Worm (Caenorhabditis elegans) whole organism, young adult: ENCODE data around the gene gtf-2A2.

Experiments
- B0019.2 ChIP-seq: fragments of 200-800 bp; sonication (Bioruptor generic); conservative IDR thresholded peaks from 2 replicates; pipeline ENCODE4 v1.3.6; 2022; ENCODE audit warnings: missing genetic modification reagents, missing genetic modification characterization, missing compliant biosample characterization
- B0336.3 ChIP-seq: fragments of 200-800 bp; sonication (Bioruptor generic); IDR thresholded peaks from 2 replicates; pipeline ENCODE4 v1.3.6; 2022; ENCODE audit warnings: missing genetic modification characterization, missing compliant biosample characterization
- F33H1.4 ChIP-seq: fragments of 200-800 bp; sonication (Bioruptor generic); IDR thresholded peaks from 2 replicates; pipeline ENCODE4 v1.3.6; 2022; ENCODE audit warnings: missing genetic modification reagents, missing genetic modification characterization, missing compliant biosample characterization
- F37B4.10 ChIP-seq: fragments of 200-800 bp; sonication (Bioruptor generic); IDR thresholded peaks from 2 replicates; pipeline ENCODE4 v1.3.6; 2022; ENCODE audit warnings: missing genetic modification characterization, missing compliant biosample characterization
- F57A8.1 ChIP-seq: fragments of 200-800 bp; sonication (Bioruptor generic); optimal IDR thresholded peaks from 2 replicates; lab custom pipeline; 2018; ENCODE audit warnings: mild to moderate bottlenecking, missing genetic modification characterization, moderate library complexity, missing compliant biosample characterization
- K11D2.4 ChIP-seq: fragments of 200-800 bp; sonication (Bioruptor generic); IDR thresholded peaks from 2 replicates; pipeline ENCODE4 v1.3.6; 2022; ENCODE audit warnings: missing genetic modification reagents, missing genetic modification characterization, missing compliant biosample characterization
- T07F8.4 ChIP-seq: sonication (generic microtip); optimal IDR thresholded peaks from 2 replicates; lab custom pipeline; 2016; ENCODE audit warnings: mild to moderate bottlenecking, missing genetic modification characterization, moderate library complexity, missing compliant biosample characterization
- T26A5.8 ChIP-seq: sonication (generic microtip); optimal IDR thresholded peaks from 2 replicates; lab custom pipeline; 2016; ENCODE audit warnings: missing genetic modification characterization, missing compliant biosample characterization
- Y56A3A.18 ChIP-seq: fragments of 200-800 bp; sonication (Bioruptor generic); IDR thresholded peaks from 2 replicates; pipeline ENCODE4 v1.3.6; 2022; ENCODE audit warnings: missing genetic modification reagents, missing genetic modification characterization, missing compliant biosample characterization
- Y67H2A.10 ChIP-seq: fragments of 200-800 bp; sonication (Bioruptor generic); conservative IDR thresholded peaks from 2 replicates; pipeline ENCODE4 v1.3.6; 2022; ENCODE audit warnings: missing genetic modification reagents, missing genetic modification characterization, missing compliant biosample characterization
- Y79H2A.3 ChIP-seq: fragments of 200-800 bp; sonication (Bioruptor generic); conservative IDR thresholded peaks from 2 replicates; pipeline ENCODE4 v1.3.6; 2022; ENCODE audit warnings: missing genetic modification reagents, missing genetic modification characterization, missing compliant biosample characterization
- akir-1 ChIP-seq: fragments of 200-800 bp; sonication (Bioruptor generic); optimal IDR thresholded peaks from 2 replicates; lab custom pipeline; 2018; ENCODE audit warnings: mild to moderate bottlenecking, missing genetic modification characterization, moderate library complexity, missing compliant biosample characterization
- ama-1 ChIP-seq, 3 experiments: fragments of 150-350 bp in 1 of 3; sonication (generic microtip) in 2 of 3; optimal IDR thresholded peaks; 2 replicates each; lab custom pipeline; 2014 to 2018; ENCODE audit warnings: missing biosample characterization in 2 of 3, missing genetic modification characterization in 2 of 3, missing genetic modification reagents in 2 of 3
- atf-7 ChIP-seq: sonication (generic microtip); optimal IDR thresholded peaks from 2 replicates; lab custom pipeline; 2017; ENCODE audit warnings: mild to moderate bottlenecking, missing genetic modification characterization, missing compliant biosample characterization
- attf-3 ChIP-seq: fragments of 200-800 bp; sonication (Bioruptor generic); conservative IDR thresholded peaks from 2 replicates; pipeline ENCODE4 v1.3.6; 2022; ENCODE audit warnings: missing genetic modification reagents, missing genetic modification characterization, missing compliant biosample characterization
- attf-6 ChIP-seq: fragments of 200-800 bp; sonication (Bioruptor generic); IDR thresholded peaks from 2 replicates; pipeline ENCODE4 v1.3.6; 2022; ENCODE audit warnings: missing genetic modification reagents, missing genetic modification characterization, missing compliant biosample characterization
- ceh-100 ChIP-seq: fragments of 200-800 bp; sonication (Bioruptor generic); IDR thresholded peaks from 2 replicates; pipeline ENCODE4 v1.3.6; 2022; ENCODE audit warnings: missing genetic modification reagents, missing genetic modification characterization, missing compliant biosample characterization
- ceh-40 ChIP-seq: fragments of 200-800 bp; sonication (Bioruptor generic); IDR thresholded peaks from 2 replicates; pipeline ENCODE4 v1.3.6; 2022; ENCODE audit warnings: missing genetic modification characterization, missing compliant biosample characterization
- ceh-58 ChIP-seq: fragments of 200-800 bp; sonication (Bioruptor generic); IDR thresholded peaks from 2 replicates; pipeline ENCODE4 v1.3.6; 2022; ENCODE audit warnings: missing genetic modification characterization, missing compliant biosample characterization
- die-1 ChIP-seq: sonication (generic microtip); optimal IDR thresholded peaks from 2 replicates; lab custom pipeline; 2016; ENCODE audit warnings: missing genotype, mild to moderate bottlenecking, missing genetic modification characterization, missing compliant biosample characterization
- dox-1 ChIP-seq: fragments of 200-800 bp; sonication (Bioruptor generic); IDR thresholded peaks from 2 replicates; pipeline ENCODE4 v1.3.6; 2022; ENCODE audit warnings: missing genetic modification reagents, missing genetic modification characterization, missing compliant biosample characterization
- dpff-1 ChIP-seq: sonication (generic microtip); optimal IDR thresholded peaks from 2 replicates; lab custom pipeline; 2017; ENCODE audit warnings: mild to moderate bottlenecking, missing genetic modification characterization, missing compliant biosample characterization
- egrh-3 ChIP-seq: fragments of 200-800 bp; sonication (Bioruptor generic); IDR thresholded peaks from 2 replicates; pipeline ENCODE4 v1.3.6; 2022; ENCODE audit warnings: missing genetic modification reagents, missing genetic modification characterization, missing compliant biosample characterization
- ekl-4 ChIP-seq: fragments of 200-800 bp; sonication (Bioruptor generic); IDR thresholded peaks from 2 replicates; pipeline ENCODE4 v1.3.6; 2022; ENCODE audit warnings: missing genetic modification reagents, missing genetic modification characterization, missing compliant biosample characterization
- ets-4 ChIP-seq: fragments of 200-800 bp; sonication (Bioruptor generic); optimal IDR thresholded peaks from 2 replicates; lab custom pipeline; 2018; ENCODE audit warnings: mild to moderate bottlenecking, missing genetic modification characterization, missing compliant biosample characterization
- gei-17 ChIP-seq: fragments of 200-800 bp; sonication (Bioruptor generic); optimal IDR thresholded peaks from 2 replicates; lab custom pipeline; 2018; ENCODE audit warnings: mild to moderate bottlenecking, missing genetic modification characterization, missing compliant biosample characterization
- hmg-1.2 ChIP-seq: fragments of 200-800 bp; sonication (Bioruptor generic); IDR thresholded peaks from 2 replicates; pipeline ENCODE4 v1.3.6; 2022; ENCODE audit warnings: missing genetic modification reagents, missing genetic modification characterization, missing compliant biosample characterization
- lag-1 ChIP-seq: fragments of 200-800 bp; sonication (Bioruptor generic); IDR thresholded peaks from 2 replicates; pipeline ENCODE4 v1.3.6; 2022; ENCODE audit warnings: missing genetic modification reagents, missing genetic modification characterization, missing compliant biosample characterization
- lin-54 ChIP-seq: fragments of 200-800 bp; sonication (Bioruptor generic); optimal IDR thresholded peaks from 2 replicates; lab custom pipeline; 2018; ENCODE audit warnings: mild to moderate bottlenecking, missing genetic modification characterization, missing compliant biosample characterization
- lsl-1 ChIP-seq: fragments of 200-800 bp; sonication (Bioruptor generic); optimal IDR thresholded peaks from 2 replicates; lab custom pipeline; 2018; ENCODE audit warnings: mild to moderate bottlenecking, missing genetic modification characterization, moderate library complexity, missing compliant biosample characterization
- madf-3 ChIP-seq: fragments of 200-800 bp; sonication (Bioruptor generic); IDR thresholded peaks from 2 replicates; pipeline ENCODE4 v1.3.6; 2022; ENCODE audit warnings: missing genetic modification reagents, missing genetic modification characterization, missing compliant biosample characterization
- madf-6 ChIP-seq: fragments of 200-800 bp; sonication (Bioruptor generic); IDR thresholded peaks from 2 replicates; pipeline ENCODE4 v1.3.6; 2022; ENCODE audit warnings: missing genetic modification reagents, missing genetic modification characterization, missing compliant biosample characterization
- madf-8 ChIP-seq: fragments of 200-800 bp; sonication (Bioruptor generic); conservative IDR thresholded peaks from 2 replicates; pipeline ENCODE4 v1.3.6; 2022; ENCODE audit warnings: missing genetic modification reagents, missing genetic modification characterization, missing compliant biosample characterization
- mcd-1 ChIP-seq: fragments of 200-800 bp; sonication (Bioruptor generic); IDR thresholded peaks from 2 replicates; pipeline ENCODE4 v1.3.6; 2022; ENCODE audit warnings: missing genetic modification reagents, missing genetic modification characterization, missing compliant biosample characterization
- nfya-1 ChIP-seq: sonication (generic microtip); optimal IDR thresholded peaks from 2 replicates; lab custom pipeline; 2017; ENCODE audit warnings: antibody characterized with exemption, missing compliant biosample characterization, missing genetic modification characterization, borderline replicate concordance; ENCODE audit not compliant: insufficient read depth
- nfya-2 ChIP-seq: fragments of 200-800 bp; sonication (Bioruptor generic); IDR thresholded peaks from 2 replicates; pipeline ENCODE4 v1.3.6; 2022; ENCODE audit warnings: missing genetic modification reagents, missing genetic modification characterization, missing compliant biosample characterization
- snpc-1.3 ChIP-seq: sonication (generic microtip); optimal IDR thresholded peaks from 2 replicates; lab custom pipeline; 2017; ENCODE audit warnings: missing genetic modification characterization, mild to moderate bottlenecking, missing compliant biosample characterization, antibody characterized with exemption, moderate library complexity, missing genotype, missing genetic modification reagents; ENCODE audit not compliant: insufficient read depth
- snpc-3.4 ChIP-seq: sonication (generic microtip); optimal IDR thresholded peaks from 2 replicates; lab custom pipeline; 2017; ENCODE audit warnings: missing genetic modification characterization, mild to moderate bottlenecking, missing compliant biosample characterization, antibody characterized with exemption, moderate library complexity, missing genotype, missing genetic modification reagents
- somi-1 ChIP-seq: fragments of 200-800 bp; sonication (Bioruptor generic); optimal IDR thresholded peaks from 2 replicates; lab custom pipeline; 2018; ENCODE audit warnings: mild to moderate bottlenecking, missing genetic modification characterization, missing compliant biosample characterization
- sptf-2 ChIP-seq: fragments of 200-800 bp; sonication (Bioruptor generic); optimal IDR thresholded peaks from 2 replicates; lab custom pipeline; 2018; ENCODE audit warnings: mild to moderate bottlenecking, missing genetic modification characterization, missing compliant biosample characterization
- tlf-1 ChIP-seq: fragments of 200-800 bp; sonication (Bioruptor generic); optimal IDR thresholded peaks from 2 replicates; lab custom pipeline; 2018; ENCODE audit warnings: mild to moderate bottlenecking, missing genetic modification characterization, missing compliant biosample characterization
- unc-62 ChIP-seq: fragments of 150-350 bp; optimal IDR thresholded peaks from 2 replicates; lab custom pipeline; 2014; ENCODE audit warnings: missing biosample characterization, missing genetic modification reagents, missing genetic modification characterization
- ztf-18 ChIP-seq: sonication (generic microtip); optimal IDR thresholded peaks from 2 replicates; lab custom pipeline; 2016; ENCODE audit warnings: missing genotype, mild to moderate bottlenecking, missing genetic modification characterization, missing compliant biosample characterization
- ztf-25 ChIP-seq: fragments of 200-800 bp; sonication (Bioruptor generic); IDR thresholded peaks from 2 replicates; pipeline ENCODE4 v1.3.6; 2022; ENCODE audit warnings: missing genetic modification reagents, missing genetic modification characterization, missing compliant biosample characterization
- ztf-28 ChIP-seq: fragments of 200-800 bp; sonication (Bioruptor generic); IDR thresholded peaks from 2 replicates; pipeline ENCODE4 v1.3.6; 2022; ENCODE audit warnings: missing genetic modification reagents, missing genetic modification characterization, missing compliant biosample characterization
- ztf-3 ChIP-seq: fragments of 200-800 bp; sonication (Bioruptor generic); optimal IDR thresholded peaks from 2 replicates; lab custom pipeline; 2018; ENCODE audit warnings: mild to moderate bottlenecking, missing genetic modification characterization, missing compliant biosample characterization

Gene gtf-2A2

DNA sequence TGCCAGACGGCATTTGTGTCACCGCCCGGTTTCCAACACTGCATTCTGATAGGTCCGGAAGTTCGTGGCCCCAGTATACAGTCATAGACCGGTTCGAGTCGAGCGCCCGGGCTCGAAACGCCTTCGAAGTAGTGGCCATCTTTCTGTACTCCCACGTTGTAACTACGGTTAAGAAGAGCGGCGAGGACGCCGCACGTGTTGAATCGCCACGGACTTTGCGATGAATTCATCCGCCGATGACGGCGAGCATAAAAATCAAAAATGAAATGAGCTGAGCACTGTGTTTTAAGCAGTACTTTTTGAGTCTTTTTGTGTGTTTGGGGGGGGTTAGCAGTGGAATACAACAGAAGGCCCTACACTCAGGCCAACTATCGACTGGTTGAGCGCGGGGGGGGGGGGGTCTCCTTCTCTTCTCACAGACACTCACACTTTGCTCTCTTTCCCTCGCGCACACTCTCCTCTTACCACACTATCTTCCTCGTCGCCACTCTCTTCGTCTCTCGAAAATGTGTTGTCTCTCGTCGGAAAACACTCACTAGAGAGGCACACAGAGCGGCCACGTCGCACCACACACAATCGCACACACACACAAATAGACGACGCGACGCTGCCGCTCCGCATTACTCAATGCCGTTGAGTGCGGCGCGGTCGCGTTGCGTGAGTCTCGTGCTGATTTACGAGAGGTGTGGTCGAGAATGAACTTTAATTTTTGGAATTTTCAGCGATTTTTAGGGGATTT is 16.2 kb upstream of the gtf-2A2 start, which contains the start of gene epc-1 (continued):
- peak; percentile 94 for TF ChIP-seq ama-1 (optimal IDR thresholded peaks at IDR 0.05; lab: Kevin White, UChicago)
- TF ChIP-seq ama-1 (GFP tag; optimal IDR thresholded peaks at IDR 0.05; lab: Kevin White, UChicago) = peak in 1 of 2 experiments; percentile 5
- peak; percentile 69 for TF ChIP-seq ztf-18 (tag; lab: Kevin White, UChicago)
- no peak; the same call in 1 of the 2 replicates for TF ChIP-seq attf-6 (GFP tag; lab: Robert Waterston, UW)
- TF ChIP-seq mcd-1 (GFP tag; lab: Robert Waterston, UW) = peak; percentile 88
- TF ChIP-seq tlf-1 (GFP tag; lab: Kevin White, UChicago) = peak; percentile 95
- TF ChIP-seq F37B4.10 (GFP tag; lab: Robert Waterston, UW) = 0 out of 2 replicates have a peak, but pooled peaks have one; percentile 36
- TF ChIP-seq atf-7 = peak; percentile 93
- peak; percentile 95 for TF ChIP-seq egrh-3 (GFP tag; lab: Robert Waterston, UW)
- peak; percentile 85 for TF ChIP-seq lin-54 (GFP tag; lab: Kevin White, UChicago)
- peak; percentile 100 for TF ChIP-seq madf-3 (GFP tag; lab: Robert Waterston, UW)
- TF ChIP-seq F57A8.1 (GFP tag; lab: Kevin White, UChicago) = no peak
- peak; percentile 60; the same call in 1 of the 2 replicates for TF ChIP-seq Y56A3A.18 (GFP tag; lab: Robert Waterston, UW)
- peak; percentile 31 for TF ChIP-seq sptf-2
- TF ChIP-seq dpff-1 (tag; lab: Kevin White, UChicago) = no peak
- TF ChIP-seq madf-6 (GFP tag; lab: Robert Waterston, UW) = peak; percentile 81
- TF ChIP-seq ztf-3 (GFP tag; lab: Kevin White, UChicago) = peak; percentile 17
- TF ChIP-seq somi-1 (GFP tag; lab: Kevin White, UChicago) = peak; percentile 91
- TF ChIP-seq lag-1 = no peak
- TF ChIP-seq nfya-2 (GFP tag; lab: Robert Waterston, UW) = no peak
- peak; percentile 60; the same call in 1 of the 2 replicates for TF ChIP-seq attf-3 (GFP tag; lab: Robert Waterston, UW)
- TF ChIP-seq hmg-1.2 (GFP tag; lab: Robert Waterston, UW) = peak; percentile 98
- no peak for TF ChIP-seq nfya-1 (tag; lab: Kevin White, UChicago)
- peak; percentile 66 for TF ChIP-seq ets-4 (GFP tag; lab: Kevin White, UChicago)
- TF ChIP-seq K11D2.4 (GFP tag; lab: Robert Waterston, UW) = peak; percentile 89
- TF ChIP-seq ceh-58 (GFP tag; lab: Robert Waterston, UW) = no peak
- TF ChIP-seq ztf-28 (GFP tag; lab: Robert Waterston, UW) = peak; percentile 82; the same call in 1 of the 2 replicates
- peak; percentile 97 for TF ChIP-seq ekl-4
- TF ChIP-seq lsl-1 (GFP tag; lab: Kevin White, UChicago) = peak; percentile 85
- no peak for TF ChIP-seq akir-1 (GFP tag; lab: Kevin White, UChicago)
- TF ChIP-seq snpc-1.3 = peak; percentile 80
- TF ChIP-seq ceh-40 (GFP tag; lab: Robert Waterston, UW) = 0 out of 2 replicates have a peak, but pooled peaks have one; percentile 32
- TF ChIP-seq unc-62 (GFP tag; lab: Kevin White, UChicago) = peak; percentile 66
- TF ChIP-seq B0019.2 (GFP tag; lab: Robert Waterston, UW) = peak; percentile 79
- peak; percentile 97 for TF ChIP-seq B0336.3 (GFP tag; lab: Robert Waterston, UW)
- peak; percentile 45 for TF ChIP-seq madf-8 (GFP tag; lab: Robert Waterston, UW)
- peak; percentile 38 for TF ChIP-seq die-1
- TF ChIP-seq T26A5.8 (tag; lab: Kevin White, UChicago) = no peak
- peak; percentile 59 for TF ChIP-seq gei-17
- peak; percentile 99 for TF ChIP-seq Y67H2A.10 (GFP tag; lab: Robert Waterston, UW)
- peak; percentile 97 for TF ChIP-seq dox-1 (GFP tag; lab: Robert Waterston, UW)
- peak; percentile 76 for TF ChIP-seq ceh-100 (GFP tag; lab: Robert Waterston, UW)
- peak; percentile 37 for TF ChIP-seq T07F8.4 (tag; lab: Kevin White, UChicago)
- peak; percentile 81 for TF ChIP-seq Y79H2A.3 (GFP tag; lab: Robert Waterston, UW)
- TF ChIP-seq F33H1.4 (GFP tag; lab: Robert Waterston, UW) = peak; percentile 72
- no peak for TF ChIP-seq ztf-25 (GFP tag; lab: Robert Waterston, UW)
- TF ChIP-seq snpc-3.4 = peak; percentile 90
